Worm (Caenorhabditis elegans) whole organism, late embryonic: Measurements from ENCODE around the gene EGAP2.2.

Experiments used
- ceh-22 ChIP-seq: sonication (generic microtip); optimal IDR thresholded peaks from 2 replicates; lab custom pipeline; 2017; ENCODE audit warnings: missing biosample characterization, missing genetic modification characterization
- fkh-10 ChIP-seq: fragments of 150-350 bp; optimal IDR thresholded peaks from 2 replicates; lab custom pipeline; 2014; ENCODE audit warnings: missing biosample characterization, missing genetic modification reagents, missing genetic modification characterization
- gmeb-2 ChIP-seq: sonication (generic microtip); optimal IDR thresholded peaks from 2 replicates; lab custom pipeline; 2016; ENCODE audit warnings: missing genetic modification characterization, inconsistent platforms, missing compliant biosample characterization
- madf-2 ChIP-seq: sonication (generic microtip); optimal IDR thresholded peaks from 2 replicates; lab custom pipeline; 2017; ENCODE audit warnings: missing genetic modification characterization, missing compliant biosample characterization
- nfya-1 ChIP-seq: sonication (generic microtip); optimal IDR thresholded peaks from 2 replicates; lab custom pipeline; 2017; ENCODE audit warnings: missing genetic modification characterization, mild to moderate bottlenecking, missing compliant biosample characterization, antibody characterized with exemption, moderate library complexity
- nhr-11 ChIP-seq: fragments of 150-350 bp; optimal IDR thresholded peaks from 2 replicates; lab custom pipeline; 2014; ENCODE audit warnings: missing biosample characterization, missing genetic modification characterization
- pag-3 ChIP-seq: sonication (generic microtip); optimal IDR thresholded peaks from 2 replicates; lab custom pipeline; 2016; ENCODE audit warnings: missing compliant biosample characterization, missing genetic modification characterization, borderline replicate concordance
- pqm-1 ChIP-seq: sonication (generic microtip); optimal IDR thresholded peaks from 2 replicates; lab custom pipeline; 2016; ENCODE audit warnings: missing genetic modification characterization, missing compliant biosample characterization

DNA sequence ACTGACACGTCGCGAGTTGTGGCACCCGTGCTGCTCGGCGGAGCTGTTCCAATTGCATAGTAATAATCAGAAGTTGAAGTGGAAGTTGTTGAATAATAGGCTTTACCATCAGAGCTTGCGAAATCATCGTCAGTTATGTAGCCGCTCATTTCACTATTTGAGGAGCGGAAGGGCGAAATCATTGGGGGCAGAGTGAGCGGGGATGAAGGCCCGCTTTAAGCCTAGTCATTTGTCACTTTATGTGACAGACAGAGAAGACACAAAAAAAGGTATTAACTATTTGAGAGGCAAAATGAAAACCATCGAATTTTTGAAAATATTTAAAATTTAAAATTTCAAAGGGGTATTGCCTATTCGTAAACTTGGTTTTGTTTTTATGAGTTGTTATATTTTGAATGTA is 11.3 kb upstream of the EGAP2.2 start:
- TF ChIP-seq fkh-10 (GFP tag; lab: Kevin White, UChicago), result no peak
- no peak for TF ChIP-seq pqm-1
- no peak for TF ChIP-seq pag-3 (tag; lab: Kevin White, UChicago)
- TF ChIP-seq madf-2, result no peak
- TF ChIP-seq gmeb-2 (tag; lab: Kevin White, UChicago), result no peak
- TF ChIP-seq ceh-22 (tag; lab: Kevin White, UChicago), result no peak
- TF ChIP-seq nhr-11 (tag; lab: Kevin White, UChicago), result no peak
- no peak for TF ChIP-seq nfya-1
